Worm (Caenorhabditis elegans) whole organism, L4 larva: ENCODE data around the gene Y45G5AM.4.

Experiments
- D1046.2 ChIP-seq: fragments of 200-800 bp; sonication (Bioruptor generic); IDR thresholded peaks from 2 replicates; pipeline ENCODE4 v1.3.6; 2022; ENCODE audit warnings: missing genetic modification characterization, missing compliant biosample characterization
- F26F4.8 ChIP-seq: fragments of 200-800 bp; sonication (Bioruptor generic); conservative IDR thresholded peaks from 2 replicates; pipeline ENCODE4 v1.3.6; 2022; ENCODE audit warnings: missing genetic modification characterization, missing compliant biosample characterization
- F37D6.2 ChIP-seq: sonication (generic microtip); optimal IDR thresholded peaks from 2 replicates; lab custom pipeline; 2016; ENCODE audit warnings: mild to moderate bottlenecking, missing genetic modification characterization, missing compliant biosample characterization
- Y5F2A.4 ChIP-seq: fragments of 200-800 bp; sonication (Bioruptor generic); optimal IDR thresholded peaks from 2 replicates; lab custom pipeline; 2018; ENCODE audit warnings: mild to moderate bottlenecking, missing genetic modification characterization, missing compliant biosample characterization
- aly-2 ChIP-seq: sonication (generic microtip); optimal IDR thresholded peaks from 2 replicates; lab custom pipeline; 2018; ENCODE audit warnings: missing biosample characterization, missing genetic modification characterization
- ama-1 ChIP-seq: fragments of 150-350 bp; optimal IDR thresholded peaks from 2 replicates; lab custom pipeline; 2014; ENCODE audit warnings: inconsistent platforms, mixed read lengths
- attf-4 ChIP-seq: sonication (generic microtip); optimal IDR thresholded peaks from 3 replicates; lab custom pipeline; 2017; ENCODE audit warnings: missing biosample characterization, missing genetic modification characterization
- ceh-62 ChIP-seq: sonication (generic microtip); optimal IDR thresholded peaks from 2 replicates; lab custom pipeline; 2017; ENCODE audit warnings: missing biosample characterization, missing genetic modification characterization
- cey-2 ChIP-seq: sonication (generic microtip); optimal IDR thresholded peaks from 3 replicates; lab custom pipeline; 2017; ENCODE audit warnings: missing genetic modification characterization, mild to moderate bottlenecking, missing compliant biosample characterization, antibody characterized with exemption, borderline replicate concordance; ENCODE audit not compliant: insufficient read depth
- daf-12 ChIP-seq: fragments of 150-350 bp; optimal IDR thresholded peaks from 2 replicates; lab custom pipeline; 2014; ENCODE audit warnings: missing biosample characterization, missing genetic modification reagents, missing genetic modification characterization
- daf-16 ChIP-seq, 3 experiments: sonication (generic microtip); optimal IDR thresholded peaks; 2 replicates each; lab custom pipeline; 2016 to 2017; ENCODE audit warnings: missing genetic modification characterization in 3 of 3, missing genetic modification reagents in 3 of 3, mild to moderate bottlenecking in 2 of 3, missing compliant biosample characterization in 2 of 3, missing biosample characterization in 1 of 3, moderate library complexity in 1 of 3
- dmd-9 ChIP-seq: fragments of 200-800 bp; sonication (Bioruptor generic); IDR thresholded peaks from 2 replicates; pipeline ENCODE4 v1.3.6; 2022; ENCODE audit warnings: missing genetic modification reagents, missing genetic modification characterization, missing compliant biosample characterization
- egl-27 ChIP-seq: sonication (generic microtip); optimal IDR thresholded peaks from 3 replicates; lab custom pipeline; 2017; ENCODE audit warnings: missing biosample characterization, missing genetic modification reagents, missing genetic modification characterization
- gei-8 ChIP-seq: fragments of 200-800 bp; sonication (Bioruptor generic); optimal IDR thresholded peaks from 2 replicates; lab custom pipeline; 2018; ENCODE audit warnings: mild to moderate bottlenecking, missing genetic modification characterization, missing compliant biosample characterization
- hif-1 ChIP-seq, 2 experiments: sonication (generic microtip); optimal IDR thresholded peaks; 2 replicates each; lab custom pipeline; 2016 to 2017; ENCODE audit warnings: missing compliant biosample characterization in 2 of 2, missing genetic modification characterization in 2 of 2, missing genetic modification reagents in 2 of 2, missing genotype in 2 of 2, mild to moderate bottlenecking in 1 of 2
- hlh-30 ChIP-seq: sonication (generic microtip); optimal IDR thresholded peaks from 2 replicates; lab custom pipeline; 2017; ENCODE audit warnings: antibody characterized with exemption, mild to moderate bottlenecking, missing genetic modification characterization, missing compliant biosample characterization; ENCODE audit not compliant: insufficient read depth
- lim-7 ChIP-seq: fragments of 200-800 bp; sonication (Bioruptor generic); IDR thresholded peaks from 2 replicates; pipeline ENCODE4 v1.3.6; 2022; ENCODE audit warnings: missing genetic modification characterization, missing compliant biosample characterization
- lin-15B ChIP-seq: fragments of 150-350 bp; sonication (generic microtip); optimal IDR thresholded peaks from 3 replicates; lab custom pipeline; 2014; ENCODE audit warnings: missing biosample characterization, missing genetic modification characterization
- lin-38 ChIP-seq: fragments of 200-800 bp; sonication (Bioruptor generic); IDR thresholded peaks from 2 replicates; pipeline ENCODE4 v1.3.6; 2022; ENCODE audit warnings: missing genetic modification reagents, missing genetic modification characterization, missing compliant biosample characterization
- madf-9 ChIP-seq: fragments of 200-800 bp; sonication (Bioruptor generic); conservative IDR thresholded peaks from 2 replicates; pipeline ENCODE4 v1.3.6; 2022; ENCODE audit warnings: missing genetic modification reagents, missing genetic modification characterization, missing compliant biosample characterization
- mxl-2 ChIP-seq: fragments of 200-800 bp; sonication (Bioruptor generic); conservative IDR thresholded peaks from 2 replicates; pipeline ENCODE4 v1.3.6; 2022; ENCODE audit warnings: missing genetic modification reagents, missing genetic modification characterization, missing compliant biosample characterization
- nhr-10 ChIP-seq: fragments of 150-350 bp; optimal IDR thresholded peaks from 2 replicates; lab custom pipeline; 2014; ENCODE audit warnings: missing biosample characterization, missing genetic modification characterization
- nhr-111 ChIP-seq: fragments of 200-800 bp; sonication (Bioruptor generic); optimal IDR thresholded peaks from 2 replicates; lab custom pipeline; 2018; ENCODE audit warnings: mild to moderate bottlenecking, missing genetic modification characterization, missing compliant biosample characterization
- nhr-237 ChIP-seq: sonication (generic microtip); optimal IDR thresholded peaks from 2 replicates; lab custom pipeline; 2017; ENCODE audit warnings: missing biosample characterization, missing genetic modification characterization
- nhr-25 ChIP-seq: sonication (generic microtip); optimal IDR thresholded peaks from 2 replicates; lab custom pipeline; 2017; ENCODE audit warnings: missing genetic modification characterization, mild to moderate bottlenecking, missing compliant biosample characterization, antibody characterized with exemption, moderate library complexity, borderline replicate concordance; ENCODE audit not compliant: insufficient read depth
- nhr-28 ChIP-seq: fragments of 150-350 bp; optimal IDR thresholded peaks from 2 replicates; lab custom pipeline; 2014; ENCODE audit warnings: missing biosample characterization, missing genetic modification characterization
- nhr-42 ChIP-seq: fragments of 200-800 bp; sonication (Bioruptor generic); IDR thresholded peaks from 2 replicates; pipeline ENCODE4 v1.3.6; 2022; ENCODE audit warnings: missing genetic modification characterization, missing compliant biosample characterization
- nhr-48 ChIP-seq: sonication (generic microtip); optimal IDR thresholded peaks from 2 replicates; lab custom pipeline; 2016; ENCODE audit warnings: mild to moderate bottlenecking, missing genetic modification characterization, missing compliant biosample characterization
- nhr-77 ChIP-seq: fragments of 150-350 bp; optimal IDR thresholded peaks from 2 replicates; lab custom pipeline; 2014; ENCODE audit warnings: missing biosample characterization, missing genetic modification characterization
- snpc-4 ChIP-seq: fragments of 150-350 bp; optimal IDR thresholded peaks from 2 replicates; lab custom pipeline; 2014; ENCODE audit warnings: missing biosample characterization, missing genetic modification characterization
- spr-1 ChIP-seq: sonication (generic microtip); optimal IDR thresholded peaks from 2 replicates; lab custom pipeline; 2016; ENCODE audit warnings: mild to moderate bottlenecking, missing genetic modification characterization, missing compliant biosample characterization
- tag-97 ChIP-seq: fragments of 200-800 bp; sonication (Bioruptor generic); IDR thresholded peaks from 2 replicates; pipeline ENCODE4 v1.3.6; 2022; ENCODE audit warnings: missing genetic modification characterization, missing compliant biosample characterization
- zag-1 ChIP-seq: fragments of 150-350 bp; optimal IDR thresholded peaks from 2 replicates; lab custom pipeline; 2014; ENCODE audit warnings: missing biosample characterization, missing genetic modification characterization

The Y45G5AM.4 gene

ce11 chrV:4194587-4195211 is 31.7 kb downstream of the Y45G5AM.4 start, which contains the start of gene Y45G5AM.9 (continued):
- no peak for TF ChIP-seq daf-16 (GFP tag; optimal IDR thresholded peaks at IDR 0.05; lab: Kevin White, UChicago)
- TF ChIP-seq daf-16 (tag; optimal IDR thresholded peaks at IDR 0.05; lab: Kevin White, UChicago) = peak; percentile 53
- TF ChIP-seq lin-15B = no peak
- TF ChIP-seq daf-12 (tag; lab: Kevin White, UChicago) = no peak
- peak; percentile 55 for TF ChIP-seq nhr-28
- TF ChIP-seq hlh-30 (tag; lab: Kevin White, UChicago) = peak; percentile 74
- peak in 1 of 2 experiments; percentile 66 for TF ChIP-seq hif-1 (tag; optimal IDR thresholded peaks at IDR 0.05; lab: Kevin White, UChicago)
- TF ChIP-seq D1046.2 (GFP tag; lab: Robert Waterston, UW) = 0 out of 2 replicates have a peak, but pooled peaks have one; percentile 30

- TF ChIP-seq nhr-111 (GFP tag; lab: Kevin White, UChicago) (no peak), nhr-237 (no peak), spr-1 (no peak), Y5F2A.4 (GFP tag; lab: Kevin White, UChicago) (no peak)
These were observed 32.3 kb downstream of the Y45G5AM.4 start, which contains the start of gene algn-5 for ce11 chrV:4195283-4195682. TSS of gene algn-5 (plus strand) at chrV:4195577.

DNA sequence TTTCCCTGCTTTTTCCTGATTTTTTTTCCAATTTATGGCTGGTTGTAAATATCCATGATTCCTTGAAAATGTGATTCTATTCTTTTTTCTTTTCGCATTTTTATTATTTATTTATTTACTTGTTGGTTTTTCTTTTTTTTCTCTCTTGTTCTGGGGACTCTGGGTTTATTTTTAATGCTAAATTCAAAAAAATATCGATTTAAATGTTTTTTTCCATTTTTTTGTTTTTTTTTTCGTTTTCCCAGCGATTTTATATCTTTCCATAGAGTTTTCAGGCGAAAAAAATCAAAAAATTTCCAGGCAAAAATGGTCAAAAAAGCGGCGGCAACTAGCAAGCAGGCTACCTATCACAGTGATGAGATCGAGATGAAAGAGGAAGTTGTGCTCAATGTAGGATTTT is 36.2 kb downstream of the Y45G5AM.4 start, which contains the start of gene rpac-40:
TSS of gene rpac-40 (plus strand) at position 301 of the 400 bp plus-strand sequence.
- TF ChIP-seq dmd-9 (GFP tag; lab: Robert Waterston, UW) = no peak
- TF ChIP-seq ama-1 (lab: Kevin White, UChicago) = no peak
- TF ChIP-seq nhr-237 = no peak
- TF ChIP-seq nhr-48 = no peak
- TF ChIP-seq lim-7 (GFP tag; lab: Robert Waterston, UW) = no peak
- TF ChIP-seq nhr-10 (tag; lab: Kevin White, UChicago) = no peak
- TF ChIP-seq F26F4.8 (GFP tag; lab: Robert Waterston, UW) = no peak
- no peak for TF ChIP-seq cey-2 (tag; lab: Kevin White, UChicago)
- TF ChIP-seq zag-1 (tag; lab: Kevin White, UChicago) = no peak
- no peak for TF ChIP-seq F37D6.2 (tag; lab: Kevin White, UChicago)
- TF ChIP-seq, all 104 proteins: peak for 0

DNA sequence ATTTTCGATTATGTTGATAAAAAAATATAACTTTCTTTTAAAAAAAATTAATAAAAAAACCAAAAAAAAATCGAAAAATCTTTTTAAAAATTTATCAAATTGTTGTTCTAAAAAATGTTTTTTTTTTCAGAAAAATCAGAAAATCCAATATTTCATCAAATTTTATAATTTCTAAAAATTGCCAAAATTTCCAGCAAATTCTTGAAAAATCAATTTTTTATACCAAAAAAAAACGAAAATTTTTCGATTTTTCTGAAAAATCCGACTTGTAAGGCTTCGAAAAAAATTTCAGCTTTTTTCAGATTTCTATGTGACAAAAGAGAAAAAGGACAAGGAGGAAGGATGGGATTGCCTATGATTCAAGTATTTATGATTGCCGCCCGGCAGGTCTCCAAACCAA is 41.4 kb downstream of the Y45G5AM.4 start, which contains the start of gene H43I07.1:
TSS of gene H43I07.1 (plus strand) at position 301 of the 400 bp plus-strand sequence.
- TF ChIP-seq nhr-77 (tag; lab: Kevin White, UChicago) (no peak), gei-8 (GFP tag; lab: Kevin White, UChicago) (no peak), lim-7 (GFP tag; lab: Robert Waterston, UW) (no peak), lin-38 (GFP tag; lab: Robert Waterston, UW) (no peak), ceh-62 (tag; lab: Kevin White, UChicago) (no peak), madf-9 (no peak), daf-16 (GFP tag; optimal IDR thresholded peaks at IDR 0.05; lab: Kevin White, UChicago) (no peak), daf-16 (tag; optimal IDR thresholded peaks at IDR 0.05; lab: Kevin White, UChicago) (no peak), egl-27 (tag; lab: Kevin White, UChicago) (no peak), aly-2 (no peak), attf-4 (tag; lab: Kevin White, UChicago) (no peak), nhr-10 (tag; lab: Kevin White, UChicago) (no peak), zag-1 (tag; lab: Kevin White, UChicago) (no peak), mxl-2 (GFP tag; lab: Robert Waterston, UW) (no peak), tag-97 (GFP tag; lab: Robert Waterston, UW) (no peak), spr-1 (no peak), snpc-4 (tag; lab: Kevin White, UChicago) (no peak), nhr-42 (GFP tag; lab: Robert Waterston, UW) (no peak), D1046.2 (GFP tag; lab: Robert Waterston, UW) (no peak), nhr-25 (tag; lab: Kevin White, UChicago) (no peak)
